Worm (Caenorhabditis elegans) whole organism, L1 larva: ENCODE results near the gene pro-1.
"Not testable (repeated sequence)": the region's sequence is repeated elsewhere in the genome, so short reads cannot be mapped to it uniquely, and the experiment has no call there.

Experiments used
- efl-3 ChIP-seq: fragments of 200-800 bp; sonication (Bioruptor generic); optimal IDR thresholded peaks from 2 replicates; lab custom pipeline; 2018; ENCODE audit warnings: mild to moderate bottlenecking, missing genetic modification characterization, missing compliant biosample characterization
- elt-2 ChIP-seq: sonication (generic microtip); optimal IDR thresholded peaks from 2 replicates; lab custom pipeline; 2016; ENCODE audit warnings: missing genetic modification characterization, mild to moderate bottlenecking, inconsistent platforms, missing compliant biosample characterization, missing genetic modification reagents
- elt-3 ChIP-seq, 6 experiments: fragments of 150-350 bp in 1 of 6; sonication (generic microtip); optimal IDR thresholded peaks; 2 replicates each; lab custom pipeline; 2017 to 2018; ENCODE audit warnings: missing biosample characterization in 6 of 6, missing genetic modification characterization in 6 of 6, inconsistent platforms in 1 of 6
- grh-1 ChIP-seq: fragments of 200-800 bp; sonication (Bioruptor generic); IDR thresholded peaks from 2 replicates; pipeline ENCODE4 v1.3.6; 2022; ENCODE audit warnings: missing genetic modification reagents, missing genetic modification characterization, missing compliant biosample characterization
- mef-2 ChIP-seq: fragments of 150-350 bp; optimal IDR thresholded peaks from 2 replicates; lab custom pipeline; 2014; ENCODE audit warnings: missing biosample characterization, missing genetic modification characterization
- unc-98 ChIP-seq: fragments of 200-800 bp; sonication (Bioruptor generic); IDR thresholded peaks from 2 replicates; pipeline ENCODE4 v1.3.6; 2022; ENCODE audit warnings: missing genetic modification characterization, missing compliant biosample characterization

The pro-1 gene

DNA sequence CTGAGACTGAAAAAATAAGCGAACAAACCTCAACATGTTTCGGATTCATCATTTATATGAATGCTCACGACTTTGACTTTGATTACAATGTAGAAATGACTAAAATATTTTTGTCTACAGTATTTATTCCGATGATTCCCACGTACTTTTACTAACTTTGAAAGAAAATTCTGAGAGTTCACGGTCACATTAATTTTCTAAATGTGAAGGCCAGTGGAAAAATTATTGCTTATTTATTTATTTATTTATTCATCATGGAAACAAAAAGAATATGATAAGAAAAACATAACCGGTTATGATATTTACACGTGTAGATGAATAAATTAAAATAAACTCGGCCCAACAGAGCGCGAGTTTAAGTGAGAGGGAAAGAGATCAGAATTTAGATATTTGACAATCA lies 48.8 kb downstream of the pro-1 start, which contains the start of gene ZK666.8:
Gene ZK666.8 (minus strand): TSS at position 101 of the 400 bp plus-strand sequence.
- TF ChIP-seq elt-3 (tag; optimal IDR thresholded peaks at IDR 0.05; lab: Kevin White, UChicago); mef-2 (tag; lab: Kevin White, UChicago); unc-98 (GFP tag; lab: Robert Waterston, UW): not testable (repeated sequence)

DNA sequence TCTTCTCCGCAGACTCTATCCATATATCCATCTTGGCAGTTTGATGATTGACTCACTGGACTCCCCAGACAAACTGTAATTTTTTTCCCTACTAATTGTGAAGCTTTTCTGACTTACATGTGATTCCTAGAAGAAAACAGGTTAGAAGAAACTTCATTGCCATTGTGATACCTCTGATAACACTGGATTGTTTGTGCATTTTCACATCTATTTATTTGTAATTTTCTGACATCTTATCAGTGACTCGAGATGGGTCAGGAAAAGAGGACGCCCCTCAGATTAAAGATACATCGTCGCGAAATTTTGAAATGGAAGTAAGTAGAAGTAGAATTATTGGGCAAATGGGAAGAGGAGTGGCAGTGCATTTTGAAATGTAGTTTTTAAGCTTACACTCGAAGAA lies 51.5 kb downstream of the pro-1 start, which contains the start of gene clec-61:
Gene clec-61 (minus strand): TSS at position 209 of the 400 bp plus-strand sequence.
- TF ChIP-seq efl-3 (GFP tag; lab: Kevin White, UChicago), result no peak
- TF ChIP-seq elt-2 (tag; lab: Kevin White, UChicago), result peak; percentile 13
- TF ChIP-seq grh-1, result no peak
